Worm (Caenorhabditis elegans): ENCODE data around the gene Y73F8A.15.

DNA sequence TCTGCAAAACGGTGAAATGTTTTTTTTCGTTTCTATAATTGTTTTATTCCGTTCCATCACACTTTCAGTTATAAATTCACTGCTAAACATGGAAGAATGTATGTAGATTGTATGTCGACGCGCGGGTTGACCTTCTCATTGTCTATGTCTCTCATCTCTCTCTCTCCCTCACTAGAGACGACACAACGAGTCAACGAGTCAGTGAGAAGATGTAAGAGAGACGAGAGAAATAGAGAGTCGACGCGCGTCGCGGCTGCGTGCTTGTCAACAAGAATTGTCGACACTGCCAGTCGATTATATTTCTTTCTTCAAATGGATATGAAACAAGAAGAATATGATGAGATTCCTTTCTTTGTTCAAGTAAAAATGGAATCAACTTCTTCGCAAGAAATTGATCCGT is 9.4 kb upstream of the Y73F8A.15 start, which contains the start of gene Y73F8A.13:
- TF ChIP-seq nhr-76 (tag; optimal IDR thresholded peaks at IDR 0.05): no peak
- TF ChIP-seq elt-2 (tag; optimal IDR thresholded peaks at IDR 0.05): no peak
- TF ChIP-seq ztf-11 (tag; optimal IDR thresholded peaks at IDR 0.05): no peak
- TF ChIP-seq daf-12 (tag; optimal IDR thresholded peaks at IDR 0.05): no peak
- TF ChIP-seq mdl-1 (tag; optimal IDR thresholded peaks at IDR 0.05): no peak

Data from whole organism, L3 larva.